Fruit fly (Drosophila melanogaster) whole organism, embryonic: Measurements from ENCODE around the gene topi.

Experiments used
- BEAF-32 ChIP-seq: fragments of 200-800 bp; sonication (Bioruptor generic); optimal IDR thresholded peaks from 3 replicates; lab custom pipeline; 2017; ENCODE audit warnings: missing biosample characterization, missing genetic modification characterization, mild to moderate bottlenecking, moderate library complexity, missing genetic modification reagents
- Bgb ChIP-seq: fragments of 200-800 bp; sonication (Bioruptor generic); IDR thresholded peaks from 2 replicates; pipeline ENCODE4 v1.3.6; 2022; ENCODE audit warnings: missing biosample characterization, missing genetic modification characterization; ENCODE audit not compliant: partially characterized antibody
- CG11560 ChIP-seq: fragments of 200-800 bp; sonication (Bioruptor generic); IDR thresholded peaks from 3 replicates; pipeline ENCODE4 v1.3.6; 2022; ENCODE audit warnings: missing biosample characterization, missing genetic modification characterization
- CG12659 ChIP-seq: fragments of 200-800 bp; sonication (Bioruptor generic); optimal IDR thresholded peaks from 3 replicates; lab custom pipeline; 2017; ENCODE audit warnings: mild to moderate bottlenecking, missing biosample characterization, missing genetic modification reagents, missing genetic modification characterization
- CG12769 ChIP-seq: fragments of 200-800 bp; sonication (Bioruptor generic); optimal IDR thresholded peaks from 2 replicates; lab custom pipeline; 2019; ENCODE audit warnings: missing biosample characterization, mild to moderate bottlenecking, missing genetic modification characterization, moderate library complexity
- CG14710 ChIP-seq: fragments of 200-800 bp; sonication (Bioruptor generic); optimal IDR thresholded peaks from 3 replicates; lab custom pipeline; 2019; ENCODE audit warnings: missing biosample characterization, mild to moderate bottlenecking, missing genetic modification characterization, moderate library complexity
- CG15479 ChIP-seq: fragments of 200-800 bp; sonication (Bioruptor generic); optimal IDR thresholded peaks from 3 replicates; lab custom pipeline; 2019; ENCODE audit warnings: missing biosample characterization, mild to moderate bottlenecking, missing genetic modification characterization, moderate library complexity
- CG15514 ChIP-seq: fragments of 200-800 bp; sonication (Bioruptor generic); optimal IDR thresholded peaks from 3 replicates; lab custom pipeline; 2017; ENCODE audit warnings: missing biosample characterization, missing genetic modification characterization, mild to moderate bottlenecking, moderate library complexity, missing genetic modification reagents
- CG16813 ChIP-seq: fragments of 200-800 bp; sonication (Bioruptor generic); IDR thresholded peaks from 3 replicates; pipeline ENCODE4 v1.3.6; 2022; ENCODE audit warnings: missing biosample characterization, missing genetic modification characterization; ENCODE audit not compliant: partially characterized antibody
- CG17361 ChIP-seq: fragments of 200-800 bp; sonication (Bioruptor generic); IDR thresholded peaks from 3 replicates; pipeline ENCODE4 v1.3.6; 2022; ENCODE audit warnings: missing biosample characterization, missing genetic modification characterization
- CG17802 ChIP-seq: fragments of 200-800 bp; sonication (Bioruptor generic); optimal IDR thresholded peaks from 2 replicates; lab custom pipeline; 2018; ENCODE audit warnings: missing biosample characterization, mild to moderate bottlenecking, missing genetic modification characterization, moderate library complexity
- CG34422 ChIP-seq: fragments of 200-800 bp; sonication (Bioruptor generic); IDR thresholded peaks from 3 replicates; pipeline ENCODE4 v1.3.6; 2022; ENCODE audit warnings: missing biosample characterization, missing genetic modification characterization
- CG7372 ChIP-seq: fragments of 200-800 bp; sonication (Bioruptor generic); IDR thresholded peaks from 2 replicates; pipeline ENCODE4 v1.3.6; 2022; ENCODE audit warnings: missing biosample characterization, missing genetic modification characterization
- CG9437 ChIP-seq: fragments of 200-800 bp; sonication (Bioruptor generic); optimal IDR thresholded peaks from 2 replicates; lab custom pipeline; 2018; ENCODE audit warnings: missing biosample characterization, mild to moderate bottlenecking, missing genetic modification characterization
- CG9727 ChIP-seq: fragments of 200-800 bp; sonication (Bioruptor generic); optimal IDR thresholded peaks from 3 replicates; lab custom pipeline; 2017; ENCODE audit warnings: missing biosample characterization, mild to moderate bottlenecking, missing genetic modification characterization
- CG9932 ChIP-seq: fragments of 200-800 bp; sonication (Bioruptor generic); IDR thresholded peaks from 2 replicates; pipeline ENCODE4 v1.3.6; 2022; ENCODE audit warnings: missing biosample characterization, missing genetic modification characterization
- Camta ChIP-seq: fragments of 200-800 bp; sonication (Bioruptor generic); optimal IDR thresholded peaks from 2 replicates; lab custom pipeline; 2016; ENCODE audit warnings: missing biosample characterization, missing genetic modification characterization
- CoRest ChIP-seq: fragments of 200-800 bp; sonication (Bioruptor generic); optimal IDR thresholded peaks from 3 replicates; lab custom pipeline; 2018; ENCODE audit warnings: missing biosample characterization, mild to moderate bottlenecking, missing genetic modification characterization, moderate library complexity
- Dll ChIP-seq: fragments of 200-800 bp; sonication (Bioruptor generic); IDR thresholded peaks from 4 replicates; pipeline ENCODE4 v1.3.6; 2022; ENCODE audit warnings: missing biosample characterization, missing genetic modification characterization; ENCODE audit not compliant: partially characterized antibody
- Dref ChIP-seq: fragments of 200-800 bp; sonication (Bioruptor generic); IDR thresholded peaks from 2 replicates; pipeline ENCODE4 v1.3.6; 2022; ENCODE audit warnings: missing biosample characterization, missing genetic modification characterization
- E2f1 ChIP-seq: fragments of 200-800 bp; sonication (Bioruptor generic); IDR thresholded peaks from 2 replicates; pipeline ENCODE4 v1.3.6; 2022; ENCODE audit warnings: missing biosample characterization, missing genetic modification characterization
- Elba2 ChIP-seq: fragments of 200-800 bp; sonication (Bioruptor generic); optimal IDR thresholded peaks from 3 replicates; lab custom pipeline; 2016; ENCODE audit warnings: missing biosample characterization, missing genetic modification characterization
- Max ChIP-seq: fragments of 200-800 bp; sonication (Bioruptor generic); optimal IDR thresholded peaks from 2 replicates; lab custom pipeline; 2016; ENCODE audit warnings: missing biosample characterization, mild to moderate bottlenecking, missing genetic modification characterization
- Opbp ChIP-seq: fragments of 200-800 bp; sonication (Bioruptor generic); IDR thresholded peaks from 3 replicates; pipeline ENCODE4 v1.3.6; 2022; ENCODE audit warnings: missing biosample characterization, missing genetic modification characterization; ENCODE audit not compliant: partially characterized antibody
- TFAM ChIP-seq: fragments of 200-800 bp; sonication (Bioruptor generic); optimal IDR thresholded peaks from 2 replicates; lab custom pipeline; 2017; ENCODE audit warnings: missing biosample characterization, missing genetic modification characterization, inconsistent platforms
- Xbp1 ChIP-seq: fragments of 200-800 bp; sonication (Bioruptor generic); optimal IDR thresholded peaks from 3 replicates; lab custom pipeline; 2016; ENCODE audit warnings: missing biosample characterization, mild to moderate bottlenecking, missing genetic modification characterization
- YL-1 ChIP-seq: fragments of 200-800 bp; sonication (Bioruptor generic); optimal IDR thresholded peaks from 3 replicates; lab custom pipeline; 2017; ENCODE audit warnings: missing biosample characterization, mild to moderate bottlenecking, missing genetic modification characterization
- bbx ChIP-seq: fragments of 200-800 bp; sonication (Bioruptor generic); IDR thresholded peaks from 2 replicates; pipeline ENCODE4 v1.3.6; 2022; ENCODE audit warnings: missing biosample characterization, missing genetic modification characterization; ENCODE audit not compliant: partially characterized antibody
- chinmo ChIP-seq: fragments of 200-800 bp; sonication (Bioruptor generic); IDR thresholded peaks from 4 replicates; pipeline ENCODE4 v1.3.6; 2022; ENCODE audit warnings: missing biosample characterization, missing genetic modification characterization; ENCODE audit not compliant: partially characterized antibody
- grau ChIP-seq: fragments of 200-800 bp; optimal IDR thresholded peaks from 3 replicates; lab custom pipeline; 2019; ENCODE audit warnings: missing biosample characterization, mild to moderate bottlenecking, missing genetic modification characterization, moderate library complexity
- inv ChIP-seq: fragments of 200-800 bp; sonication (Bioruptor generic); IDR thresholded peaks from 2 replicates; pipeline ENCODE4 v1.3.6; 2022; ENCODE audit warnings: missing biosample characterization, missing genetic modification characterization; ENCODE audit not compliant: partially characterized antibody
- kni ChIP-seq: fragments of 200-800 bp; sonication (Bioruptor generic); optimal IDR thresholded peaks from 3 replicates; lab custom pipeline; 2017; ENCODE audit warnings: mild to moderate bottlenecking, missing biosample characterization, missing genetic modification reagents, missing genetic modification characterization
- mam ChIP-seq: fragments of 200-800 bp; sonication (Bioruptor generic); optimal IDR thresholded peaks from 3 replicates; lab custom pipeline; 2016; ENCODE audit warnings: missing biosample characterization, missing genetic modification characterization
- nerfin-2 ChIP-seq: fragments of 200-800 bp; sonication (Bioruptor generic); IDR thresholded peaks from 2 replicates; pipeline ENCODE4 v1.3.6; 2022; ENCODE audit warnings: missing biosample characterization, missing genetic modification characterization; ENCODE audit not compliant: partially characterized antibody
- pita ChIP-seq: fragments of 200-800 bp; sonication (Bioruptor generic); optimal IDR thresholded peaks from 2 replicates; lab custom pipeline; 2017; ENCODE audit warnings: missing biosample characterization, mild to moderate bottlenecking, missing genetic modification characterization
- pzg ChIP-seq: fragments of 200-800 bp; sonication (Bioruptor generic); optimal IDR thresholded peaks from 3 replicates; lab custom pipeline; 2018; ENCODE audit warnings: missing biosample characterization, mild to moderate bottlenecking, missing genetic modification characterization, moderate library complexity
- row ChIP-seq: fragments of 200-800 bp; sonication (Bioruptor generic); IDR thresholded peaks from 3 replicates; pipeline ENCODE4 v1.3.6; 2022; ENCODE audit warnings: missing biosample characterization, missing genetic modification characterization
- salm ChIP-seq: fragments of 200-800 bp; sonication (Bioruptor generic); optimal IDR thresholded peaks from 2 replicates; lab custom pipeline; 2018; ENCODE audit warnings: missing biosample characterization, mild to moderate bottlenecking, missing genetic modification characterization
- sens ChIP-seq: fragments of 200-800 bp; sonication (Bioruptor generic); peaks from one replicate; lab custom pipeline; 2016; ENCODE audit warnings: missing biosample characterization, missing genetic modification characterization
- sna ChIP-seq: fragments of 200-800 bp; sonication (Bioruptor generic); IDR thresholded peaks from 2 replicates; pipeline ENCODE4 v1.3.6; 2022; ENCODE audit warnings: missing biosample characterization, missing genetic modification characterization; ENCODE audit not compliant: partially characterized antibody
- ssp ChIP-seq: fragments of 200-800 bp; sonication (Bioruptor generic); IDR thresholded peaks from 2 replicates; pipeline ENCODE4 v1.3.6; 2022; ENCODE audit warnings: missing biosample characterization, missing genetic modification characterization
- stc ChIP-seq: fragments of 200-800 bp; sonication (Bioruptor generic); IDR thresholded peaks from 2 replicates; pipeline ENCODE4 v1.3.6; 2022; ENCODE audit warnings: missing biosample characterization, missing genetic modification characterization
- tll ChIP-seq, 2 experiments: fragments of 200-800 bp in 1 of 2; fragments of >200 bp in 1 of 2; sonication (Bioruptor generic) in 1 of 2; optimal IDR thresholded peaks; 2 replicates each; lab custom pipeline; 2017 to 2019; ENCODE audit warnings: missing biosample characterization in 2 of 2, missing genetic modification characterization in 2 of 2, mild to moderate bottlenecking in 1 of 2, moderate library complexity in 1 of 2
- tup ChIP-seq: fragments of 200-800 bp; sonication (Bioruptor generic); optimal IDR thresholded peaks from 2 replicates; lab custom pipeline; 2016; ENCODE audit warnings: missing biosample characterization, mild to moderate bottlenecking, missing genetic modification characterization, moderate library complexity
- vnd ChIP-seq: fragments of 200-800 bp; sonication (Bioruptor generic); IDR thresholded peaks from 3 replicates; pipeline ENCODE4 v1.3.6; 2022; ENCODE audit warnings: missing biosample characterization, missing genetic modification characterization; ENCODE audit not compliant: partially characterized antibody
- zen2 ChIP-seq: fragments of 200-800 bp; sonication (Bioruptor generic); IDR thresholded peaks from 3 replicates; pipeline ENCODE4 v1.3.6; 2022; ENCODE audit warnings: missing biosample characterization, missing genetic modification characterization; ENCODE audit not compliant: partially characterized antibody

The topi gene

dm6 chr3R:9762955-9763931 is 11.7 kb upstream of the topi start, which contains the start of the genes Snap24 and CG8478 (continued):
- TF ChIP-seq CG11560 (tag; lab: Robert Waterston, UW) = no peak
- peak; percentile 86 for TF ChIP-seq BEAF-32
- TF ChIP-seq tup (GFP tag; lab: Kevin White, UChicago) = no peak
- TF ChIP-seq pzg = peak; percentile 61
- peak; percentile 0 for TF ChIP-seq grau
- no peak for TF ChIP-seq CG9437
- TF ChIP-seq Opbp (GFP tag; lab: Robert Waterston, UW) = peak; percentile 71; the same call in 2 of the 3 replicates
- TF ChIP-seq kni (GFP tag; lab: Kevin White, UChicago) = no peak
- TF ChIP-seq CG12659 (GFP tag; lab: Kevin White, UChicago) = peak; percentile 26
- peak; percentile 81 for TF ChIP-seq CG16813 (GFP tag; lab: Robert Waterston, UW)
- peak; percentile 78 for TF ChIP-seq CG14710 (tag; lab: Kevin White, UChicago)
- TF ChIP-seq CoRest (tag; lab: Kevin White, UChicago) = peak; percentile 15
- peak; percentile 78; the same call in 3 of the 4 replicates for TF ChIP-seq Dll (GFP tag; lab: Robert Waterston, UW)
- TF ChIP-seq ssp (GFP tag; lab: Robert Waterston, UW) = peak; percentile 92
- peak; percentile 70 for TF ChIP-seq row (GFP tag; lab: Robert Waterston, UW)
- no peak for TF ChIP-seq CG7372 (GFP tag; lab: Robert Waterston, UW)
- no peak for TF ChIP-seq CG15479 (GFP tag; lab: Kevin White, UChicago)
- peak; percentile 2 for TF ChIP-seq mam (GFP tag; lab: Kevin White, UChicago)
- TF ChIP-seq chinmo (GFP tag; lab: Robert Waterston, UW) = peak; percentile 74; the same call in 2 of the 4 replicates
- peak; percentile 87 for TF ChIP-seq Elba2 (GFP tag; lab: Kevin White, UChicago)
- TF ChIP-seq tll (GFP tag; optimal IDR thresholded peaks at IDR 0.05; lab: Kevin White, UChicago) = no peak
- TF ChIP-seq pita (GFP tag; lab: Kevin White, UChicago) = peak; percentile 46
- peak; percentile 74 for TF ChIP-seq sna (GFP tag; lab: Robert Waterston, UW)
- TF ChIP-seq inv (GFP tag; lab: Robert Waterston, UW) = peak; percentile 72
- peak; percentile 43; the same call in 1 of the 3 replicates for TF ChIP-seq CG17361 (GFP tag; lab: Robert Waterston, UW)
- no peak for TF ChIP-seq TFAM (GFP tag; lab: Kevin White, UChicago)
- no peak for TF ChIP-seq stc
- peak; percentile 91 for TF ChIP-seq sens (GFP tag; lab: Kevin White, UChicago)
- TF ChIP-seq salm (tag; lab: Kevin White, UChicago) = no peak
- TF ChIP-seq CG15514 (GFP tag; lab: Kevin White, UChicago) = peak; percentile 23
- peak; percentile 85 for TF ChIP-seq Bgb (GFP tag; lab: Robert Waterston, UW)
- TF ChIP-seq Camta (GFP tag; lab: Kevin White, UChicago) = peak; percentile 33
- no peak for TF ChIP-seq Max
- peak; percentile 8 for TF ChIP-seq YL-1 (GFP tag; lab: Kevin White, UChicago)
- TF ChIP-seq CG34422 = peak; percentile 46; the same call in 1 of the 3 replicates
- peak; percentile 82 for TF ChIP-seq bbx
- TF ChIP-seq CG12769 (tag; lab: Kevin White, UChicago) = no peak
- peak; percentile 10 for TF ChIP-seq CG9727
- TF ChIP-seq CG17802 (tag; lab: Kevin White, UChicago) = peak; percentile 92
- TF ChIP-seq E2f1 (GFP tag; lab: Robert Waterston, UW) = no peak
- TF ChIP-seq CG9932 (GFP tag; lab: Robert Waterston, UW) = peak; percentile 50
- peak; percentile 73 for TF ChIP-seq nerfin-2 (GFP tag; lab: Robert Waterston, UW)
- TF ChIP-seq Xbp1 = peak; percentile 13
- peak; percentile 87 for TF ChIP-seq Dref (GFP tag; lab: Robert Waterston, UW)
- peak; percentile 73; the same call in 2 of the 3 replicates for TF ChIP-seq vnd (GFP tag; lab: Robert Waterston, UW)
- TF ChIP-seq zen2 (GFP tag; lab: Robert Waterston, UW) = peak; percentile 66; the same call in 2 of the 3 replicates
